Worm (Caenorhabditis elegans) whole organism, late embryonic: ENCODE results near the gene nhr-118.

Experiments used
- ceh-45 ChIP-seq: fragments of 200-800 bp; sonication (Bioruptor generic); IDR thresholded peaks from 2 replicates; pipeline ENCODE4 v1.3.6; 2022; ENCODE audit warnings: missing genetic modification reagents, missing genetic modification characterization, missing compliant biosample characterization
- ceh-9 ChIP-seq: sonication (generic microtip); optimal IDR thresholded peaks from 2 replicates; lab custom pipeline; 2016; ENCODE audit warnings: mild to moderate bottlenecking, missing genetic modification characterization, inconsistent platforms, missing compliant biosample characterization
- fkh-10 ChIP-seq: fragments of 150-350 bp; optimal IDR thresholded peaks from 2 replicates; lab custom pipeline; 2014; ENCODE audit warnings: missing biosample characterization, missing genetic modification reagents, missing genetic modification characterization
- nfya-1 ChIP-seq: sonication (generic microtip); optimal IDR thresholded peaks from 2 replicates; lab custom pipeline; 2017; ENCODE audit warnings: missing genetic modification characterization, mild to moderate bottlenecking, missing compliant biosample characterization, antibody characterized with exemption, moderate library complexity
- nhr-11 ChIP-seq: fragments of 150-350 bp; optimal IDR thresholded peaks from 2 replicates; lab custom pipeline; 2014; ENCODE audit warnings: missing biosample characterization, missing genetic modification characterization
- pha-4 ChIP-seq: fragments of 150-350 bp; optimal IDR thresholded peaks from 2 replicates; lab custom pipeline; 2018; ENCODE audit warnings: missing biosample characterization, missing genetic modification reagents, missing genetic modification characterization
- pqm-1 ChIP-seq: sonication (generic microtip); optimal IDR thresholded peaks from 2 replicates; lab custom pipeline; 2016; ENCODE audit warnings: missing genetic modification characterization, missing compliant biosample characterization
- tbx-7 ChIP-seq: sonication (generic microtip); optimal IDR thresholded peaks from 2 replicates; lab custom pipeline; 2016; ENCODE audit warnings: missing genotype, missing genetic modification characterization, missing compliant biosample characterization
- unc-42 ChIP-seq: sonication (generic microtip); optimal IDR thresholded peaks from 2 replicates; lab custom pipeline; 2016; ENCODE audit warnings: missing genotype, missing genetic modification characterization, missing compliant biosample characterization
- unc-55 ChIP-seq: sonication (generic microtip); optimal IDR thresholded peaks from 2 replicates; lab custom pipeline; 2017; ENCODE audit warnings: missing biosample characterization, missing genetic modification reagents, missing genetic modification characterization
- zip-5 ChIP-seq: sonication (generic microtip); optimal IDR thresholded peaks from 2 replicates; lab custom pipeline; 2016; ENCODE audit warnings: missing genetic modification characterization, missing compliant biosample characterization

ce11 chrV:4387402-4387801 lies 20.2 kb upstream of the nhr-118 start, which contains the start of gene F13A2.9:
- TF ChIP-seq fkh-10 (GFP tag; lab: Kevin White, UChicago) (no peak), zip-5 (no peak), ceh-9 (no peak), pqm-1 (tag; lab: Kevin White, UChicago) (no peak), nhr-11 (tag; lab: Kevin White, UChicago) (no peak), nfya-1 (no peak), unc-42 (tag; lab: Kevin White, UChicago) (no peak), ceh-45 (no peak), unc-55 (GFP tag; lab: Kevin White, UChicago) (no peak), pha-4 (tag; lab: Kevin White, UChicago) (no peak), tbx-7 (no peak)
